Fruit fly (Drosophila melanogaster) whole organism, embryonic: ENCODE data around the gene Ufl1.

Source experiments
- Blimp-1 ChIP-seq: fragments of 200-800 bp; sonication (Bioruptor generic); optimal IDR thresholded peaks from 3 replicates; lab custom pipeline; 2018; ENCODE audit warnings: missing biosample characterization, missing genetic modification characterization, mild to moderate bottlenecking, moderate library complexity, missing genetic modification reagents
- C15 ChIP-seq: fragments of 200-800 bp; sonication (Bioruptor generic); IDR thresholded peaks from 3 replicates; pipeline ENCODE4 v1.3.6; 2022; ENCODE audit warnings: missing biosample characterization, missing genetic modification characterization
- CG11247 ChIP-seq: fragments of 200-800 bp; sonication (Bioruptor generic); IDR thresholded peaks from 2 replicates; pipeline ENCODE4 v1.3.6; 2022; ENCODE audit warnings: missing biosample characterization, missing genetic modification characterization
- CG11504 ChIP-seq: fragments of 200-800 bp; sonication (Bioruptor generic); optimal IDR thresholded peaks from 3 replicates; lab custom pipeline; 2019; ENCODE audit warnings: missing biosample characterization, mild to moderate bottlenecking, missing genetic modification characterization, moderate library complexity
- CG12769 ChIP-seq: fragments of 200-800 bp; sonication (Bioruptor generic); optimal IDR thresholded peaks from 2 replicates; lab custom pipeline; 2019; ENCODE audit warnings: missing biosample characterization, mild to moderate bottlenecking, missing genetic modification characterization, moderate library complexity
- CG15269 ChIP-seq: fragments of 200-800 bp; sonication (Bioruptor generic); optimal IDR thresholded peaks from 2 replicates; lab custom pipeline; 2018; ENCODE audit warnings: missing biosample characterization, mild to moderate bottlenecking, missing genetic modification characterization, moderate library complexity
- CG15696 ChIP-seq: fragments of 200-800 bp; sonication (Bioruptor generic); optimal IDR thresholded peaks from 2 replicates; lab custom pipeline; 2019; ENCODE audit warnings: missing biosample characterization, mild to moderate bottlenecking, missing genetic modification characterization, moderate library complexity
- CG17186 ChIP-seq: fragments of 200-800 bp; sonication (Bioruptor generic); optimal IDR thresholded peaks from 3 replicates; lab custom pipeline; 2017; ENCODE audit warnings: missing biosample characterization, missing genetic modification reagents, missing genetic modification characterization
- CG2875 ChIP-seq: fragments of 200-800 bp; sonication (Bioruptor generic); optimal IDR thresholded peaks from 2 replicates; lab custom pipeline; 2017; ENCODE audit warnings: missing biosample characterization, mild to moderate bottlenecking, missing genetic modification characterization, missing genetic modification reagents
- CG4360 ChIP-seq: fragments of 200-800 bp; sonication (Bioruptor generic); IDR thresholded peaks from 2 replicates; pipeline ENCODE4 v1.3.6; 2022; ENCODE audit warnings: missing biosample characterization, missing genetic modification characterization
- CG6254 ChIP-seq: fragments of 200-800 bp; sonication (Bioruptor generic); optimal IDR thresholded peaks from 3 replicates; lab custom pipeline; 2017; ENCODE audit warnings: mild to moderate bottlenecking, missing biosample characterization, missing genetic modification reagents, missing genetic modification characterization
- CG7786 ChIP-seq: fragments of 200-800 bp; sonication (Bioruptor generic); optimal IDR thresholded peaks from 2 replicates; lab custom pipeline; 2016; ENCODE audit warnings: missing biosample characterization, missing genetic modification characterization
- CG9797 ChIP-seq: fragments of 200-800 bp; sonication (Bioruptor generic); optimal IDR thresholded peaks from 3 replicates; lab custom pipeline; 2018; ENCODE audit warnings: missing biosample characterization, mild to moderate bottlenecking, missing genetic modification characterization
- CHES-1-like ChIP-seq: fragments of 200-800 bp; sonication (Bioruptor generic); optimal IDR thresholded peaks from 2 replicates; lab custom pipeline; 2016; ENCODE audit warnings: missing biosample characterization, missing genetic modification characterization
- Deaf1 ChIP-seq: fragments of 200-800 bp; optimal IDR thresholded peaks from 3 replicates; lab custom pipeline; 2019; ENCODE audit warnings: missing biosample characterization, mild to moderate bottlenecking, missing genetic modification characterization, moderate library complexity
- Ets65A ChIP-seq: fragments of 200-800 bp; sonication (Bioruptor generic); peaks from one replicate; lab custom pipeline; 2016; ENCODE audit warnings: missing biosample characterization, missing genetic modification characterization
- H15 ChIP-seq: fragments of 200-800 bp; sonication (Bioruptor generic); IDR thresholded peaks from 3 replicates; pipeline ENCODE4 v1.3.6; 2022; ENCODE audit warnings: missing biosample characterization, missing genetic modification characterization
- Hey ChIP-seq: fragments of 200-800 bp; sonication (Bioruptor generic); optimal IDR thresholded peaks from 3 replicates; lab custom pipeline; 2018; ENCODE audit warnings: missing biosample characterization, mild to moderate bottlenecking, missing genetic modification characterization
- Hmr ChIP-seq: fragments of 200-800 bp; sonication (Bioruptor generic); optimal IDR thresholded peaks from 3 replicates; lab custom pipeline; 2017; ENCODE audit warnings: mild to moderate bottlenecking, missing biosample characterization, missing genetic modification reagents, missing genetic modification characterization
- MTF-1 ChIP-seq: fragments of 200-800 bp; sonication (Bioruptor generic); optimal IDR thresholded peaks from 2 replicates; lab custom pipeline; 2018; ENCODE audit warnings: missing biosample characterization, mild to moderate bottlenecking, missing genetic modification characterization, borderline replicate concordance
- Pdp1 ChIP-seq, 2 experiments: fragments of 200-800 bp; sonication (Bioruptor generic); optimal IDR thresholded peaks; 3 replicates each; lab custom pipeline; 2016; ENCODE audit warnings: missing biosample characterization in 2 of 2, missing genetic modification characterization in 2 of 2, mild to moderate bottlenecking in 1 of 2, moderate library complexity in 1 of 2
- Sry-δ ChIP-seq: fragments of 200-800 bp; sonication (Bioruptor generic); optimal IDR thresholded peaks from 2 replicates; lab custom pipeline; 2016; ENCODE audit warnings: missing biosample characterization, missing genetic modification characterization
- Tbp ChIP-seq: fragments of >200 bp; optimal IDR thresholded peaks from 2 replicates; lab custom pipeline; 2018; ENCODE audit warnings: missing biosample characterization, missing genetic modification characterization
- Vsx1 ChIP-seq: fragments of 200-800 bp; sonication (Bioruptor generic); optimal IDR thresholded peaks from 2 replicates; lab custom pipeline; 2017; ENCODE audit warnings: missing biosample characterization, mild to moderate bottlenecking, missing genetic modification characterization, missing genetic modification reagents
- amos ChIP-seq: fragments of 200-800 bp; sonication (Bioruptor generic); IDR thresholded peaks from 2 replicates; pipeline ENCODE4 v1.3.6; 2022; ENCODE audit warnings: missing biosample characterization, missing genetic modification characterization; ENCODE audit not compliant: partially characterized antibody
- bowl ChIP-seq: fragments of 200-800 bp; sonication (Bioruptor generic); IDR thresholded peaks from 2 replicates; pipeline ENCODE4 v1.3.6; 2022; ENCODE audit warnings: missing biosample characterization, missing genetic modification characterization
- cad ChIP-seq: fragments of >200 bp; optimal IDR thresholded peaks from 2 replicates; lab custom pipeline; 2017; ENCODE audit warnings: missing biosample characterization, missing genetic modification characterization
- cg ChIP-seq: fragments of 200-800 bp; sonication (Bioruptor generic); optimal IDR thresholded peaks from 3 replicates; lab custom pipeline; 2019; ENCODE audit warnings: missing biosample characterization, mild to moderate bottlenecking, missing genetic modification characterization, moderate library complexity
- chinmo ChIP-seq: fragments of 200-800 bp; sonication (Bioruptor generic); IDR thresholded peaks from 4 replicates; pipeline ENCODE4 v1.3.6; 2022; ENCODE audit warnings: missing biosample characterization, missing genetic modification characterization; ENCODE audit not compliant: partially characterized antibody
- chn ChIP-seq: fragments of 200-800 bp; sonication (Bioruptor generic); optimal IDR thresholded peaks from 2 replicates; lab custom pipeline; 2016; ENCODE audit warnings: missing biosample characterization, missing genetic modification characterization
- cwo ChIP-seq: fragments of 200-800 bp; sonication (Bioruptor generic); optimal IDR thresholded peaks from 3 replicates; lab custom pipeline; 2017; ENCODE audit warnings: missing biosample characterization, missing genetic modification characterization, mild to moderate bottlenecking, moderate library complexity, missing genetic modification reagents
- dimm ChIP-seq: fragments of 200-800 bp; sonication (Bioruptor generic); IDR thresholded peaks from 2 replicates; pipeline ENCODE4 v1.3.6; 2022; ENCODE audit warnings: missing biosample characterization, missing genetic modification characterization
- eyg ChIP-seq: fragments of 200-800 bp; sonication (Bioruptor generic); optimal IDR thresholded peaks from 3 replicates; lab custom pipeline; 2016; ENCODE audit warnings: missing biosample characterization, missing genetic modification characterization
- lilli ChIP-seq: fragments of 200-800 bp; sonication (Bioruptor generic); optimal IDR thresholded peaks from 3 replicates; lab custom pipeline; 2016; ENCODE audit warnings: missing biosample characterization, missing genetic modification characterization
- nau ChIP-seq: fragments of 200-800 bp; sonication (Bioruptor generic); optimal IDR thresholded peaks from 3 replicates; lab custom pipeline; 2017; ENCODE audit warnings: missing biosample characterization, mild to moderate bottlenecking, missing genetic modification characterization, missing genetic modification reagents
- nerfin-1 ChIP-seq: fragments of 200-800 bp; sonication (Bioruptor generic); optimal IDR thresholded peaks from 3 replicates; lab custom pipeline; 2019; ENCODE audit warnings: missing biosample characterization, mild to moderate bottlenecking, missing genetic modification characterization, moderate library complexity
- prd ChIP-seq, 3 experiments: fragments of >200 bp in 2 of 3; fragments of 200-800 bp in 1 of 3; sonication (Bioruptor generic) in 1 of 3; optimal IDR thresholded peaks in 2 of 3; IDR thresholded peaks in 1 of 3; 2 replicates in 2 of 3; 3 replicates in 1 of 3; pipeline versions ENCODE4 v1.3.6 to Lab custom; 2017 to 2022; ENCODE audit warnings: missing biosample characterization in 1 of 3, missing genetic modification characterization in 1 of 3
- pros ChIP-seq: fragments of 200-800 bp; sonication (Bioruptor generic); optimal IDR thresholded peaks from 3 replicates; lab custom pipeline; 2019; ENCODE audit warnings: missing biosample characterization, mild to moderate bottlenecking, missing genetic modification characterization, moderate library complexity
- sc ChIP-seq, 3 experiments: fragments of >200 bp in 2 of 3; fragments of 200-800 bp in 1 of 3; sonication (Bioruptor generic) in 1 of 3; optimal IDR thresholded peaks; 2 replicates in 2 of 3; 3 replicates in 1 of 3; lab custom pipeline; 2017; ENCODE audit warnings: mild to moderate bottlenecking in 1 of 3, missing biosample characterization in 1 of 3, missing genetic modification characterization in 1 of 3, missing genetic modification reagents in 1 of 3
- sd ChIP-seq: fragments of 200-800 bp; sonication (Bioruptor generic); optimal IDR thresholded peaks from 3 replicates; lab custom pipeline; 2018; ENCODE audit warnings: missing biosample characterization, mild to moderate bottlenecking, missing genetic modification characterization, moderate library complexity
- sens ChIP-seq: fragments of 200-800 bp; sonication (Bioruptor generic); peaks from one replicate; lab custom pipeline; 2016; ENCODE audit warnings: missing biosample characterization, missing genetic modification characterization
- z ChIP-seq: fragments of 200-800 bp; sonication (Bioruptor generic); IDR thresholded peaks from 3 replicates; pipeline ENCODE4 v1.3.6; 2022; ENCODE audit warnings: missing biosample characterization, missing genetic modification characterization
- zen2 ChIP-seq: fragments of 200-800 bp; sonication (Bioruptor generic); IDR thresholded peaks from 3 replicates; pipeline ENCODE4 v1.3.6; 2022; ENCODE audit warnings: missing biosample characterization, missing genetic modification characterization; ENCODE audit not compliant: partially characterized antibody

Ufl1 gene

dm6 chr3R:7117590-7117989, 43.3 kb upstream of the Ufl1 start, which contains the start of gene Mlp84B:
Mlp84B (minus strand) TSS chr3R:7117732.
- no peak for TF ChIP-seq CG15269 (tag; lab: Kevin White, UChicago)
- TF ChIP-seq MTF-1 (GFP tag; lab: Kevin White, UChicago) = peak; percentile 98
- no peak for TF ChIP-seq nerfin-1 (tag; lab: Kevin White, UChicago)
- TF ChIP-seq sd (tag; lab: Kevin White, UChicago) = peak; percentile 11
- peak; percentile 55 for TF ChIP-seq CG12769 (tag; lab: Kevin White, UChicago)

dm6 chr3R:7116511-7116910, 42.3 kb upstream of the Ufl1 start:
- TF ChIP-seq CG2875 = no peak
- TF ChIP-seq amos (GFP tag; lab: Robert Waterston, UW) = peak; percentile 15; the same call in 1 of the 2 replicates
- TF ChIP-seq dimm = no peak
- no peak for TF ChIP-seq Sry-δ (GFP tag; lab: Kevin White, UChicago)
- no peak for TF ChIP-seq CG15696
- TF ChIP-seq CG11504 = peak; percentile 7
- TF ChIP-seq prd (optimal IDR thresholded peaks at IDR 0.05; lab: Kevin White, UChicago) = no peak
- TF ChIP-seq prd (GFP tag; IDR thresholded peaks at IDR 0.05; lab: Robert Waterston, UW) = no peak
- 0 out of 3 replicates have a peak, but pooled peaks have one; percentile 28 for TF ChIP-seq zen2 (GFP tag; lab: Robert Waterston, UW)
- TF ChIP-seq z (GFP tag; lab: Robert Waterston, UW) = peak; percentile 80
- peak; percentile 99 for TF ChIP-seq MTF-1 (GFP tag; lab: Kevin White, UChicago)
- TF ChIP-seq Ets65A (GFP tag; lab: Kevin White, UChicago) = peak; percentile 61

- TF ChIP-seq bowl (GFP tag; lab: Robert Waterston, UW) (no peak), z (GFP tag; lab: Robert Waterston, UW) (peak; percentile 72; the same call in 2 of the 3 replicates), cwo (GFP tag; lab: Kevin White, UChicago) (peak; percentile 5), cg (GFP tag; lab: Kevin White, UChicago) (peak; percentile 35), lilli (no peak), Deaf1 (tag; lab: Kevin White, UChicago) (peak; percentile 47), CG12769 (tag; lab: Kevin White, UChicago) (peak; percentile 82), nau (GFP tag; lab: Kevin White, UChicago) (no peak), Blimp-1 (GFP tag; lab: Kevin White, UChicago) (no peak), Pdp1 (GFP tag; optimal IDR thresholded peaks at IDR 0.05; lab: Kevin White, UChicago) (peak in 1 of 2 experiments; percentile 75)
Measured at dm6 chr3R:7112977-7113376, 38.7 kb upstream of the Ufl1 start.

dm6 chr3R:7111206-7111858, 37.1 kb upstream of the Ufl1 start:
- no peak for TF ChIP-seq C15
- no peak for TF ChIP-seq Hmr (GFP tag; lab: Kevin White, UChicago)
- TF ChIP-seq CG17186 = no peak
- TF ChIP-seq CHES-1-like = no peak
- peak; percentile 63 for TF ChIP-seq CG4360
- TF ChIP-seq H15 (GFP tag; lab: Robert Waterston, UW) = no peak
- TF ChIP-seq eyg (GFP tag; lab: Kevin White, UChicago) = no peak
- no peak for TF ChIP-seq Tbp (GFP tag; lab: Kevin White, UChicago)
- no peak for TF ChIP-seq chn
- peak; percentile 44 for TF ChIP-seq pros
- no peak for TF ChIP-seq sc (optimal IDR thresholded peaks at IDR 0.05; lab: Kevin White, UChicago)
- no peak for TF ChIP-seq sc (GFP tag; optimal IDR thresholded peaks at IDR 0.05; lab: Kevin White, UChicago)
- peak; percentile 27 for TF ChIP-seq CG6254 (GFP tag; lab: Kevin White, UChicago)
- peak; percentile 96 for TF ChIP-seq cad (GFP tag; lab: Kevin White, UChicago)
- TF ChIP-seq Hey = peak; percentile 72
- no peak for TF ChIP-seq CG11247 (GFP tag; lab: Robert Waterston, UW)
- no peak for TF ChIP-seq CG7786 (GFP tag; lab: Kevin White, UChicago)
- TF ChIP-seq CG9797 (GFP tag; lab: Kevin White, UChicago) = no peak
- peak; percentile 30 for TF ChIP-seq sens (GFP tag; lab: Kevin White, UChicago)
- TF ChIP-seq chinmo = no peak
- TF ChIP-seq Vsx1 (GFP tag; lab: Kevin White, UChicago) = no peak
